Worm (Caenorhabditis elegans) whole organism, mixed stage, embryonic: ENCODE results near the gene srt-23.

Experiments
- bed-3 ChIP-seq: fragments of 200-800 bp; sonication (Bioruptor generic); optimal IDR thresholded peaks from 3 replicates; lab custom pipeline; 2018; ENCODE audit warnings: mild to moderate bottlenecking, missing genetic modification characterization, moderate library complexity, missing compliant biosample characterization
- ces-1 ChIP-seq: fragments of 150-350 bp; optimal IDR thresholded peaks from 2 replicates; lab custom pipeline; 2014; ENCODE audit warnings: missing biosample characterization, missing genetic modification reagents, missing genetic modification characterization
- cnd-1 ChIP-seq: fragments of 200-800 bp; sonication (Bioruptor generic); optimal IDR thresholded peaks from 2 replicates; lab custom pipeline; 2018; ENCODE audit warnings: mild to moderate bottlenecking, missing genetic modification characterization, missing compliant biosample characterization
- elt-3 ChIP-seq: fragments of 150-350 bp; optimal IDR thresholded peaks from 2 replicates; lab custom pipeline; 2014; ENCODE audit warnings: missing biosample characterization, missing genetic modification characterization
- hlh-1 ChIP-seq: fragments of 150-350 bp; optimal IDR thresholded peaks from 2 replicates; lab custom pipeline; 2014; ENCODE audit warnings: missing biosample characterization, missing genetic modification reagents, missing genetic modification characterization
- nhr-237 ChIP-seq: fragments of 150-350 bp; optimal IDR thresholded peaks from 2 replicates; lab custom pipeline; 2014; ENCODE audit warnings: missing biosample characterization, missing genetic modification characterization
- nhr-28 ChIP-seq: fragments of 150-350 bp; optimal IDR thresholded peaks from 2 replicates; lab custom pipeline; 2014; ENCODE audit warnings: missing biosample characterization, missing genetic modification characterization
- pha-4 ChIP-seq: fragments of 150-350 bp; optimal IDR thresholded peaks from 2 replicates; lab custom pipeline; 2018; ENCODE audit warnings: missing biosample characterization, missing genetic modification reagents, missing genetic modification characterization
- snpc-4 ChIP-seq: fragments of 150-350 bp; optimal IDR thresholded peaks from 2 replicates; lab custom pipeline; 2014; ENCODE audit warnings: missing biosample characterization, missing genetic modification characterization
- ztf-11 ChIP-seq: fragments of 150-350 bp; optimal IDR thresholded peaks from 2 replicates; lab custom pipeline; 2014; ENCODE audit warnings: missing biosample characterization, missing genetic modification characterization

DNA sequence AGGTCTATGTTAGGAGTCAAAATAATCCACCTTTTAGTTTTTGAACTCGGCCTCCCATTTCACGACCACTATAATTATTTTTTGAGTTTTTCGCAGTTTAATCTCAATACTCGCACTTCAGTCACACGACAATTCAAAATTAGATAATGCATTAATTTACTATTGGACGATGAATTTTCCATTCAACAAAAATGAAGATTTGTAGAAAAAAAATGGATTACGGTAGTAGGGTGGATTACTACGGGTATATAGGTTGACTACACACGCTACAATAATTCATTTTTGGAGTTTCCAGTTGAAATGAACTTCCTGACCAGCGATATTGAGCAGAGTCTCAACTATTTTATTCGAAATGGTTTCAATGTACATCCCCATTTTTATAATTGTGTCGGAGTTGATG lies at the start of gene srt-23:
- no peak for TF ChIP-seq nhr-237 (tag; lab: Kevin White, UChicago)
- TF ChIP-seq bed-3 (GFP tag; lab: Kevin White, UChicago) = no peak
- TF ChIP-seq cnd-1 (tag; lab: Kevin White, UChicago) = no peak
- TF ChIP-seq hlh-1 (tag; lab: Kevin White, UChicago) = no peak
- TF ChIP-seq snpc-4 (tag; lab: Kevin White, UChicago) = no peak
- TF ChIP-seq ztf-11 (tag; lab: Kevin White, UChicago) = no peak
- no peak for TF ChIP-seq nhr-28 (tag; lab: Kevin White, UChicago)
- TF ChIP-seq pha-4 (tag; lab: Kevin White, UChicago) = no peak
- TF ChIP-seq elt-3 (tag; lab: Kevin White, UChicago) = no peak
- no peak for TF ChIP-seq ces-1 (GFP tag; lab: Kevin White, UChicago)
